ENCODE assay signal across 3 fruit fly cellular contexts in genomic region chrX:17802353-17803121, dm6.
TF ChIP-seq lines count a peak whose summit lies in the region.

No protein-coding gene starts in this region.

TF ChIP-seq in whole organism, embryonic, 481 proteins besides CTCF, POLR2A, EP300 and RAD21 (continued from another document and continues in another):
- TF ChIP-seq CG13287 (GFP tag; IDR thresholded peaks at IDR 0.05; lab: Robert Waterston, UW; ENCODE audit: partially characterized antibody) (no peak), CG17361 (GFP tag; IDR thresholded peaks at IDR 0.05; lab: Robert Waterston, UW) (peak; percentile 50; the same call in 1 of the 3 replicates), HLH4C (GFP tag; IDR thresholded peaks at IDR 0.05; lab: Robert Waterston, UW; ENCODE audit: partially characterized antibody) (no peak), vvl (GFP tag; IDR thresholded peaks at IDR 0.05; lab: Robert Waterston, UW) (peak; percentile 69), CG8388 (GFP tag; optimal IDR thresholded peaks at IDR 0.05; lab: Kevin White, UChicago) (peak; percentile 10), CG14014 (GFP tag; IDR thresholded peaks at IDR 0.05; lab: Robert Waterston, UW) (no peak), Sin3A (optimal IDR thresholded peaks at IDR 0.05; lab: Kevin White, UChicago) (no peak), tx (GFP tag; optimal IDR thresholded peaks at IDR 0.05; lab: Kevin White, UChicago) (no peak), Mad (GFP tag; optimal IDR thresholded peaks at IDR 0.05; lab: Kevin White, UChicago) (no peak), ssp (GFP tag; IDR thresholded peaks at IDR 0.05; lab: Robert Waterston, UW) (peak; percentile 40; the same call in 1 of the 2 replicates), CG8924 (tag; optimal IDR thresholded peaks at IDR 0.05; lab: Kevin White, UChicago) (no peak), Opbp (GFP tag; IDR thresholded peaks at IDR 0.05; lab: Robert Waterston, UW; ENCODE audit: partially characterized antibody) (no peak), croc (GFP tag; conservative IDR thresholded peaks at IDR 0.05; lab: Robert Waterston, UW) (peak; percentile 23; the same call in 1 of the 3 replicates), MESR4 (GFP tag; optimal IDR thresholded peaks at IDR 0.05; lab: Kevin White, UChicago) (no peak), peb (GFP tag; IDR thresholded peaks at IDR 0.05; lab: Robert Waterston, UW) (no peak), CG13894 (tag; optimal IDR thresholded peaks at IDR 0.05; lab: Kevin White, UChicago) (no peak), CG2678 (tag; optimal IDR thresholded peaks at IDR 0.05; lab: Kevin White, UChicago) (peak; percentile 69), Nf-YB (GFP tag; optimal IDR thresholded peaks at IDR 0.05; lab: Kevin White, UChicago) (peak; percentile 78), CG14667 (GFP tag; IDR thresholded peaks at IDR 0.05; lab: Robert Waterston, UW) (0 out of 2 replicates have a peak, but pooled peaks have one; percentile 20), MTF-1 (GFP tag; optimal IDR thresholded peaks at IDR 0.05; lab: Kevin White, UChicago; ENCODE audit: borderline replicate concordance) (no peak), Hsf (GFP tag; optimal IDR thresholded peaks at IDR 0.05; lab: Kevin White, UChicago) (peak; percentile 23), CG10654 (GFP tag; optimal IDR thresholded peaks at IDR 0.05; lab: Kevin White, UChicago) (no peak), row (GFP tag; IDR thresholded peaks at IDR 0.05; lab: Robert Waterston, UW) (peak; percentile 48), BtbVII (GFP tag; optimal IDR thresholded peaks at IDR 0.05; lab: Kevin White, UChicago) (peak; percentile 23), D19B (GFP tag; optimal IDR thresholded peaks at IDR 0.05; lab: Kevin White, UChicago) (peak; percentile 17), Usf (GFP tag; optimal IDR thresholded peaks at IDR 0.05; lab: Kevin White, UChicago) (peak; percentile 13), Bgb (GFP tag; IDR thresholded peaks at IDR 0.05; lab: Robert Waterston, UW; ENCODE audit: partially characterized antibody) (no peak), kah (GFP tag; optimal IDR thresholded peaks at IDR 0.05; lab: Kevin White, UChicago) (no peak), bowl (GFP tag; IDR thresholded peaks at IDR 0.05; lab: Robert Waterston, UW) (no peak), z (GFP tag; IDR thresholded peaks at IDR 0.05; lab: Robert Waterston, UW) (no peak), ewg (GFP tag; optimal IDR thresholded peaks at IDR 0.05; lab: Kevin White, UChicago) (peak; percentile 64), CG10462 (GFP tag; optimal IDR thresholded peaks at IDR 0.05; lab: Kevin White, UChicago) (no peak), H15 (GFP tag; IDR thresholded peaks at IDR 0.05; lab: Robert Waterston, UW) (0 out of 3 replicates have a peak, but pooled peaks have one; percentile 36), schlank (tag; optimal IDR thresholded peaks at IDR 0.05; lab: Kevin White, UChicago) (no peak), CG8290 (GFP tag; optimal IDR thresholded peaks at IDR 0.05; lab: Kevin White, UChicago) (no peak), CG8290 (tag; optimal IDR thresholded peaks at IDR 0.05; lab: Kevin White, UChicago) (no peak), toy (GFP tag; IDR thresholded peaks at IDR 0.05; lab: Robert Waterston, UW) (no peak), Ada2b (GFP tag; IDR thresholded peaks at IDR 0.05; lab: Robert Waterston, UW) (peak; percentile 21; the same call in 1 of the 2 replicates), CG18262 (tag; optimal IDR thresholded peaks at IDR 0.05; lab: Kevin White, UChicago) (peak; percentile 31), CG11247 (GFP tag; IDR thresholded peaks at IDR 0.05; lab: Robert Waterston, UW) (no peak), klu (GFP tag; IDR thresholded peaks at IDR 0.05; lab: Robert Waterston, UW) (0 out of 2 replicates have a peak, but pooled peaks have one; percentile 24), nerfin-1 (tag; optimal IDR thresholded peaks at IDR 0.05; lab: Kevin White, UChicago) (no peak), rib (GFP tag; IDR thresholded peaks at IDR 0.05; lab: Robert Waterston, UW) (no peak)

TF ChIP-seq in whole organism, prepupa, 60 proteins besides CTCF, POLR2A, EP300 and RAD21 (continued from another document):
- peak; percentile 95 for TF ChIP-seq Eip78C (GFP tag; lab: Kevin White, UChicago)
- TF ChIP-seq CG7368 (GFP tag; optimal IDR thresholded peaks at IDR 0.05; lab: Kevin White, UChicago) = peak; percentile 69
- peak; percentile 64 for TF ChIP-seq CG11902 (GFP tag; optimal IDR thresholded peaks at IDR 0.05; lab: Kevin White, UChicago)
- TF ChIP-seq Sox14 (GFP tag; optimal IDR thresholded peaks at IDR 0.05; lab: Kevin White, UChicago) = peak; percentile 84
- no peak for TF ChIP-seq fkh (GFP tag; optimal IDR thresholded peaks at IDR 0.05; lab: Kevin White, UChicago)
- peak; percentile 57 for TF ChIP-seq Ets96B (tag; optimal IDR thresholded peaks at IDR 0.05; lab: Kevin White, UChicago)
- peak; percentile 58 for TF ChIP-seq CG6163 (GFP tag; IDR thresholded peaks at IDR 0.05; lab: Robert Waterston, UW)
- TF ChIP-seq Smox (GFP tag; optimal IDR thresholded peaks at IDR 0.05; lab: Kevin White, UChicago) = peak; percentile 84
- peak; percentile 76 for TF ChIP-seq CG6792 (GFP tag; optimal IDR thresholded peaks at IDR 0.05; lab: Kevin White, UChicago)
- peak; percentile 85 for TF ChIP-seq lz (GFP tag; optimal IDR thresholded peaks at IDR 0.05; lab: Kevin White, UChicago)
- TF ChIP-seq CG8119 (GFP tag; IDR thresholded peaks at IDR 0.05; lab: Robert Waterston, UW) = peak; percentile 80
- TF ChIP-seq CG6808 (GFP tag; optimal IDR thresholded peaks at IDR 0.05; lab: Kevin White, UChicago) = peak; percentile 74
- TF ChIP-seq OdsH (GFP tag; optimal IDR thresholded peaks at IDR 0.05; lab: Kevin White, UChicago) = peak; percentile 96
- peak; percentile 86 for TF ChIP-seq esn (GFP tag; optimal IDR thresholded peaks at IDR 0.05; lab: Kevin White, UChicago)
- peak; percentile 58 for TF ChIP-seq CG1621 (tag; optimal IDR thresholded peaks at IDR 0.05; lab: Kevin White, UChicago)
- peak; percentile 79 for TF ChIP-seq cyc (GFP tag; optimal IDR thresholded peaks at IDR 0.05; lab: Kevin White, UChicago)
- TF ChIP-seq CG8632 (GFP tag; optimal IDR thresholded peaks at IDR 0.05; lab: Kevin White, UChicago) = peak; percentile 79
- peak; percentile 82 for TF ChIP-seq Met (GFP tag; optimal IDR thresholded peaks at IDR 0.05; lab: Kevin White, UChicago)
- TF ChIP-seq fd59A (GFP tag; optimal IDR thresholded peaks at IDR 0.05; lab: Kevin White, UChicago) = peak; percentile 75
- TF ChIP-seq CG11762 (GFP tag; optimal IDR thresholded peaks at IDR 0.05; lab: Kevin White, UChicago; ENCODE audit: insufficient read depth) = peak; percentile 61
- TF ChIP-seq ss (GFP tag; optimal IDR thresholded peaks at IDR 0.05; lab: Kevin White, UChicago) = peak; percentile 71 to 77
- TF ChIP-seq CG4318 (GFP tag; optimal IDR thresholded peaks at IDR 0.05; lab: Kevin White, UChicago) = peak; percentile 70
- peak; percentile 47 for TF ChIP-seq CG3032 (tag; optimal IDR thresholded peaks at IDR 0.05; lab: Kevin White, UChicago)
- TF ChIP-seq Lpt (GFP tag; optimal IDR thresholded peaks at IDR 0.05; lab: Kevin White, UChicago) = peak; percentile 49
- TF ChIP-seq Sox102F (GFP tag; optimal IDR thresholded peaks at IDR 0.05; lab: Kevin White, UChicago) = peak; percentile 80
- TF ChIP-seq CG3919 (GFP tag; optimal IDR thresholded peaks at IDR 0.05; lab: Kevin White, UChicago) = peak; percentile 77
- peak; percentile 80 for TF ChIP-seq pdm3 (GFP tag; optimal IDR thresholded peaks at IDR 0.05; lab: Kevin White, UChicago)
- peak; percentile 57 for TF ChIP-seq dsx (GFP tag; optimal IDR thresholded peaks at IDR 0.05; lab: Kevin White, UChicago; ENCODE audit: poor library complexity, severe bottlenecking)
- TF ChIP-seq dac (GFP tag; optimal IDR thresholded peaks at IDR 0.05; lab: Kevin White, UChicago) = peak; percentile 64
- TF ChIP-seq CG16779 (tag; optimal IDR thresholded peaks at IDR 0.05; lab: Kevin White, UChicago) = peak; percentile 44
- TF ChIP-seq Hr38 (GFP tag; optimal IDR thresholded peaks at IDR 0.05; lab: Kevin White, UChicago) = no peak
- peak; percentile 36 for TF ChIP-seq Eip93F (GFP tag; optimal IDR thresholded peaks at IDR 0.05; lab: Kevin White, UChicago)
- TF ChIP-seq salr (GFP tag; optimal IDR thresholded peaks at IDR 0.05; lab: Kevin White, UChicago) = peak; percentile 25 to 78
- peak; percentile 55 for TF ChIP-seq CG9139 (GFP tag; optimal IDR thresholded peaks at IDR 0.05; lab: Kevin White, UChicago)
- peak; percentile 76 for TF ChIP-seq CG15336 (GFP tag; IDR thresholded peaks at IDR 0.05; lab: Robert Waterston, UW)
- TF ChIP-seq svp (GFP tag; lab: Kevin White, UChicago) = peak; percentile 86
- no peak for TF ChIP-seq CG11294 (GFP tag; IDR thresholded peaks at IDR 0.05; lab: Robert Waterston, UW)
TF ChIP-seq in whole organism, prepupa: peak in this region for 57.

TF ChIP-seq in whole organism, wandering third instar larva, 38 proteins besides CTCF, POLR2A, EP300 and RAD21 (continued from another document):
- peak; percentile 78 for TF ChIP-seq rgr (GFP tag; optimal IDR thresholded peaks at IDR 0.05; lab: Kevin White, UChicago)
- no peak for TF ChIP-seq lola (GFP tag; optimal IDR thresholded peaks at IDR 0.05; lab: Kevin White, UChicago)
- no peak for TF ChIP-seq usp (GFP tag; optimal IDR thresholded peaks at IDR 0.05; lab: Kevin White, UChicago)
- TF ChIP-seq dsf (GFP tag; optimal IDR thresholded peaks at IDR 0.05; lab: Kevin White, UChicago; ENCODE audit: borderline replicate concordance) = no peak
- TF ChIP-seq Hr83 (GFP tag; optimal IDR thresholded peaks at IDR 0.05; lab: Kevin White, UChicago; ENCODE audit: poor library complexity, severe bottlenecking) = no peak
- TF ChIP-seq ey (GFP tag; optimal IDR thresholded peaks at IDR 0.05; lab: Kevin White, UChicago) = peak; percentile 75
- TF ChIP-seq sage (GFP tag; optimal IDR thresholded peaks at IDR 0.05; lab: Kevin White, UChicago) = peak; percentile 37
TF ChIP-seq in whole organism, wandering third instar larva: peak in this region for 18.
